Worm (Caenorhabditis elegans) whole organism, mixed stage, embryonic: Measurements from ENCODE around the gene srw-138.

Experiments used
- blmp-1 ChIP-seq: fragments of 150-350 bp; optimal IDR thresholded peaks from 2 replicates; lab custom pipeline; 2014; ENCODE audit warnings: missing biosample characterization, missing genetic modification characterization
- ces-1 ChIP-seq: fragments of 150-350 bp; optimal IDR thresholded peaks from 2 replicates; lab custom pipeline; 2014; ENCODE audit warnings: missing biosample characterization, missing genetic modification reagents, missing genetic modification characterization
- elt-1 ChIP-seq: sonication (generic microtip); optimal IDR thresholded peaks from 2 replicates; lab custom pipeline; 2017; ENCODE audit warnings: missing genetic modification characterization, mild to moderate bottlenecking, missing compliant biosample characterization, antibody characterized with exemption, moderate library complexity, borderline replicate concordance; ENCODE audit not compliant: insufficient read depth
- elt-3 ChIP-seq: fragments of 150-350 bp; optimal IDR thresholded peaks from 2 replicates; lab custom pipeline; 2014; ENCODE audit warnings: missing biosample characterization, missing genetic modification characterization
- lin-13 ChIP-seq: fragments of 150-350 bp; optimal IDR thresholded peaks from 2 replicates; lab custom pipeline; 2014; ENCODE audit warnings: missing biosample characterization, missing genetic modification characterization
- mab-5 ChIP-seq: fragments of 150-350 bp; optimal IDR thresholded peaks from 2 replicates; lab custom pipeline; 2014; ENCODE audit warnings: missing biosample characterization, missing genetic modification characterization
- mep-1 ChIP-seq: fragments of 150-350 bp; optimal IDR thresholded peaks from 2 replicates; lab custom pipeline; 2017; ENCODE audit warnings: missing biosample characterization, missing genetic modification reagents, missing genetic modification characterization, inconsistent platforms
- mls-2 ChIP-seq: sonication (generic microtip); optimal IDR thresholded peaks from 2 replicates; lab custom pipeline; 2016; ENCODE audit warnings: mild to moderate bottlenecking, missing genetic modification characterization, moderate library complexity, missing compliant biosample characterization
- nhr-12 ChIP-seq: fragments of 150-350 bp; optimal IDR thresholded peaks from 2 replicates; lab custom pipeline; 2014; ENCODE audit warnings: missing biosample characterization, missing genetic modification characterization
- nhr-76 ChIP-seq: sonication (generic microtip); optimal IDR thresholded peaks from 2 replicates; lab custom pipeline; 2017; ENCODE audit warnings: missing biosample characterization, missing genetic modification characterization
- pha-4 ChIP-seq: fragments of 150-350 bp; optimal IDR thresholded peaks from 2 replicates; lab custom pipeline; 2018; ENCODE audit warnings: missing biosample characterization, missing genetic modification reagents, missing genetic modification characterization
- unc-62 ChIP-seq: fragments of 150-350 bp; optimal IDR thresholded peaks from 2 replicates; lab custom pipeline; 2014; ENCODE audit warnings: missing biosample characterization, missing genetic modification reagents, missing genetic modification characterization
- ztf-11 ChIP-seq: fragments of 150-350 bp; optimal IDR thresholded peaks from 2 replicates; lab custom pipeline; 2014; ENCODE audit warnings: missing biosample characterization, missing genetic modification characterization

DNA sequence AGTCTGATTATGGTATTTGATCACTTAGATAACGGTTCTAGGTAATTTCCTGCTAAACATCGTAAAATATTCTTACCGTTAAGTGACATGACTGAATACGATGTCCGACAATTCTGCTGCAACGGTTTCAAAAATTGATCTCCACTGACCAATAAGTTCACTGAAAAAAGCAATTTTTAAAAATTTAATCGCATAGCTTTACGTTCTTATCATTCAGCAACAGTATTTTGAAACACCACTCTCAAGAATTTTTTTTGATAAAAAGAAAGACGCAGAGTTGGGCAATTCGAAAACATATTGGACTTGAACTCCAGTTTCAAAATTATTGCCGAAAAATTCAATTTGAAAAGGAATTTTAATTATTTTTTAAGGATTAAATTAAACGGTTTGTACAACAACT, 35.3 kb downstream of the srw-138 start, which contains the start of gene C31B8.12:
- TF ChIP-seq nhr-12 (tag; lab: Kevin White, UChicago) (no peak), mab-5 (tag; lab: Kevin White, UChicago) (no peak), ztf-11 (tag; lab: Kevin White, UChicago) (no peak), unc-62 (GFP tag; lab: Kevin White, UChicago) (no peak), nhr-76 (no peak), pha-4 (tag; lab: Kevin White, UChicago) (no peak), mls-2 (no peak), elt-3 (no peak), ces-1 (GFP tag; lab: Kevin White, UChicago) (no peak), mep-1 (tag; lab: Kevin White, UChicago) (no peak), blmp-1 (no peak), elt-1 (tag; lab: Kevin White, UChicago) (no peak), lin-13 (tag; lab: Kevin White, UChicago) (no peak)
